Worm (Caenorhabditis elegans): ENCODE results near the gene znf-622.

ce11 chrIII:6427205-6427604 lies 45.8 kb downstream of the znf-622 start, which contains the start of gene C05D11.8:
- TF ChIP-seq K11D2.4 (GFP tag; IDR thresholded peaks at IDR 0.05) (no peak), lsy-27 (tag; optimal IDR thresholded peaks at IDR 0.05; ENCODE audit: borderline replicate concordance, insufficient read depth) (no peak), nhr-120 (GFP tag; IDR thresholded peaks at IDR 0.05) (no peak), fkh-3 (tag; optimal IDR thresholded peaks at IDR 0.05) (no peak), unc-62 (GFP tag; optimal IDR thresholded peaks at IDR 0.05) (no peak), ceh-91 (GFP tag; IDR thresholded peaks at IDR 0.05) (no peak), lir-1 (GFP tag; conservative IDR thresholded peaks at IDR 0.05) (no peak), B0261.1 (tag; optimal IDR thresholded peaks at IDR 0.05) (no peak), B0035.1 (tag; optimal IDR thresholded peaks at IDR 0.05) (no peak), lsl-1 (GFP tag; optimal IDR thresholded peaks at IDR 0.05) (no peak)

Data from whole organism, young adult.